Fruit fly (Drosophila melanogaster): ENCODE measurements around the gene CG5177.
A peak's percentile ranks its signal among the peaks of the same experiment; 100 is the strongest.

Gene CG5177

DNA sequence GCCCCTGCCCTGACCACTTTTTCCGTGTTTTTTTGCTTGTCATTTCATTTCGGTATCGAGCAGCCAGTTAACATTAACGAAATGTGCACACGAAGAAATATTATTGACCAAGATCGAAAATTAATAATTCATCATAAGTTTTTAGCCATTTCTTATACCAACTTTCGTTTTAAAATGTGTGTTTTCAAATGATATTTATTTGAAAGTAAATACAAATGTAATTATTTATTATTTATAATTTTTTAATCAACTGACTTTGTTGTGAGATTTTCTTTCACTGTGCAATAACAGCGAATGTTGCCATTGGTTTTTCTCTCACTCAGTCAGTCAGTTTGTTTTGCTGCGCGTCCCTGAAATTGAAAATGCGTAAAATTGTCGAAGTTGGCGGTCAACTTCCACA is 9.2 kb upstream of the CG5177 start (continued):
- TF ChIP-seq CG13775 (GFP tag; optimal IDR thresholded peaks at IDR 0.05) (peak; percentile 38), CG7745 (tag; optimal IDR thresholded peaks at IDR 0.05) (no peak), HLHmδ (GFP tag; optimal IDR thresholded peaks at IDR 0.05) (no peak), CG16815 (GFP tag; optimal IDR thresholded peaks at IDR 0.05) (peak; percentile 0), GATAe (GFP tag; conservative IDR thresholded peaks at IDR 0.05) (no peak), D (optimal IDR thresholded peaks at IDR 0.05) (no peak), D (GFP tag; optimal IDR thresholded peaks at IDR 0.05) (peak; percentile 23), repo (GFP tag; optimal IDR thresholded peaks at IDR 0.05) (no peak), CG30403 (GFP tag; optimal IDR thresholded peaks at IDR 0.05) (peak; percentile 61), nerfin-2 (GFP tag; IDR thresholded peaks at IDR 0.05; ENCODE audit: partially characterized antibody) (no peak), sd (tag; optimal IDR thresholded peaks at IDR 0.05) (no peak), ara (GFP tag; IDR thresholded peaks at IDR 0.05) (no peak), Hmr (GFP tag; optimal IDR thresholded peaks at IDR 0.05) (peak; percentile 72), danr (GFP tag; IDR thresholded peaks at IDR 0.05) (no peak), slp2 (GFP tag; optimal IDR thresholded peaks at IDR 0.05) (no peak), CG8388 (GFP tag; optimal IDR thresholded peaks at IDR 0.05) (peak; percentile 57), CG33213 (GFP tag; optimal IDR thresholded peaks at IDR 0.05) (no peak), pros (GFP tag; optimal IDR thresholded peaks at IDR 0.05) (no peak), Sox102F (GFP tag; optimal IDR thresholded peaks at IDR 0.05) (peak; percentile 86), CG4424 (GFP tag; optimal IDR thresholded peaks at IDR 0.05) (no peak), Dad (GFP tag; optimal IDR thresholded peaks at IDR 0.05) (no peak), h (optimal IDR thresholded peaks at IDR 0.05) (no peak), CG15073 (GFP tag; optimal IDR thresholded peaks at IDR 0.05) (no peak), Max (GFP tag; optimal IDR thresholded peaks at IDR 0.05) (peak; percentile 12), ato (GFP tag; IDR thresholded peaks at IDR 0.05; ENCODE audit: partially characterized antibody) (no peak), CG5953 (GFP tag; IDR thresholded peaks at IDR 0.05) (no peak), Tbp (GFP tag; optimal IDR thresholded peaks at IDR 0.05) (no peak), Doc3 (GFP tag; IDR thresholded peaks at IDR 0.05; ENCODE audit: partially characterized antibody) (no peak), zfh2 (GFP tag; optimal IDR thresholded peaks at IDR 0.05) (no peak), CG9876 (GFP tag; optimal IDR thresholded peaks at IDR 0.05) (no peak), TFAM (GFP tag; optimal IDR thresholded peaks at IDR 0.05) (no peak), E2f1 (GFP tag; IDR thresholded peaks at IDR 0.05) (no peak), CG14667 (GFP tag; IDR thresholded peaks at IDR 0.05) (peak; percentile 30; the same call in 1 of the 2 replicates), CG13624 (GFP tag; optimal IDR thresholded peaks at IDR 0.05) (no peak), CG12659 (GFP tag; optimal IDR thresholded peaks at IDR 0.05) (peak; percentile 62), salm (tag; optimal IDR thresholded peaks at IDR 0.05) (peak; percentile 46), CG11093 (GFP tag; IDR thresholded peaks at IDR 0.05) (no peak), Ada2b (GFP tag; IDR thresholded peaks at IDR 0.05) (peak; percentile 65), CG15601 (tag; optimal IDR thresholded peaks at IDR 0.05) (peak; percentile 22), chn (GFP tag; optimal IDR thresholded peaks at IDR 0.05) (no peak), run (tag; optimal IDR thresholded peaks at IDR 0.05) (peak; percentile 29), ash1 (GFP tag; optimal IDR thresholded peaks at IDR 0.05) (no peak), CG7556 (GFP tag; optimal IDR thresholded peaks at IDR 0.05) (peak; percentile 73), CG18011 (GFP tag; optimal IDR thresholded peaks at IDR 0.05) (no peak), CG12942 (GFP tag; optimal IDR thresholded peaks at IDR 0.05) (no peak), CG10654 (GFP tag; optimal IDR thresholded peaks at IDR 0.05) (peak; percentile 7), Ssrp (tag; optimal IDR thresholded peaks at IDR 0.05) (peak; percentile 60), Ets65A (GFP tag) (no peak), Vsx1 (GFP tag; optimal IDR thresholded peaks at IDR 0.05) (peak; percentile 23), CG12155 (GFP tag; optimal IDR thresholded peaks at IDR 0.05) (peak; percentile 19), CrebB (tag; optimal IDR thresholded peaks at IDR 0.05) (no peak), CG13123 (GFP tag; optimal IDR thresholded peaks at IDR 0.05) (no peak), ssp (GFP tag; IDR thresholded peaks at IDR 0.05) (no peak)

Measured in whole organism, embryonic.